Fruit fly (Drosophila melanogaster) whole organism, embryonic: ENCODE results near the gene CG32073.

Source experiments
- CG10979 ChIP-seq: fragments of 200-800 bp; sonication (Bioruptor generic); optimal IDR thresholded peaks from 2 replicates; lab custom pipeline; 2018; ENCODE audit warnings: missing biosample characterization, mild to moderate bottlenecking, missing genetic modification characterization, moderate library complexity
- CG12769 ChIP-seq: fragments of 200-800 bp; sonication (Bioruptor generic); optimal IDR thresholded peaks from 2 replicates; lab custom pipeline; 2019; ENCODE audit warnings: missing biosample characterization, mild to moderate bottlenecking, missing genetic modification characterization, moderate library complexity
- CG12942 ChIP-seq: fragments of 200-800 bp; sonication (Bioruptor generic); optimal IDR thresholded peaks from 3 replicates; lab custom pipeline; 2016; ENCODE audit warnings: missing biosample characterization, missing genetic modification characterization
- CG14667 ChIP-seq: fragments of 200-800 bp; sonication (Bioruptor generic); IDR thresholded peaks from 2 replicates; pipeline ENCODE4 v1.3.6; 2022; ENCODE audit warnings: missing biosample characterization, missing genetic modification characterization
- CG1603 ChIP-seq: fragments of 200-800 bp; sonication (Bioruptor generic); optimal IDR thresholded peaks from 2 replicates; lab custom pipeline; 2019; ENCODE audit warnings: missing biosample characterization, mild to moderate bottlenecking, missing genetic modification characterization, moderate library complexity
- CG16815 ChIP-seq: fragments of 200-800 bp; sonication (Bioruptor generic); optimal IDR thresholded peaks from 3 replicates; lab custom pipeline; 2017; ENCODE audit warnings: missing biosample characterization, mild to moderate bottlenecking, missing genetic modification characterization
- CG16863 ChIP-seq: fragments of 200-800 bp; sonication (Bioruptor generic); optimal IDR thresholded peaks from 3 replicates; lab custom pipeline; 2016; ENCODE audit warnings: missing biosample characterization, missing genetic modification characterization
- CG17802 ChIP-seq: fragments of 200-800 bp; sonication (Bioruptor generic); optimal IDR thresholded peaks from 2 replicates; lab custom pipeline; 2018; ENCODE audit warnings: missing biosample characterization, mild to moderate bottlenecking, missing genetic modification characterization, moderate library complexity
- CG17829 ChIP-seq: fragments of 200-800 bp; optimal IDR thresholded peaks from 2 replicates; lab custom pipeline; 2019; ENCODE audit warnings: missing biosample characterization, mild to moderate bottlenecking, missing genetic modification characterization, moderate library complexity
- CG2678 ChIP-seq: fragments of 200-800 bp; sonication (Bioruptor generic); optimal IDR thresholded peaks from 3 replicates; lab custom pipeline; 2019; ENCODE audit warnings: missing biosample characterization, mild to moderate bottlenecking, missing genetic modification characterization, moderate library complexity
- CG31441 ChIP-seq: fragments of 200-800 bp; sonication (Bioruptor generic); IDR thresholded peaks from 2 replicates; pipeline ENCODE4 v1.3.6; 2022; ENCODE audit warnings: missing biosample characterization, missing genetic modification characterization
- CG3281 ChIP-seq: fragments of 200-800 bp; sonication (Bioruptor generic); optimal IDR thresholded peaks from 3 replicates; lab custom pipeline; 2017; ENCODE audit warnings: missing biosample characterization, mild to moderate bottlenecking, missing genetic modification characterization
- CG4282 ChIP-seq: fragments of 200-800 bp; sonication (Bioruptor generic); optimal IDR thresholded peaks from 2 replicates; lab custom pipeline; 2016; ENCODE audit warnings: missing biosample characterization, missing genetic modification characterization
- CG4730 ChIP-seq: fragments of 200-800 bp; sonication (Bioruptor generic); IDR thresholded peaks from 2 replicates; pipeline ENCODE4 v1.3.6; 2022; ENCODE audit warnings: missing biosample characterization, missing genetic modification characterization
- CG5245 ChIP-seq: fragments of 200-800 bp; sonication (Bioruptor generic); optimal IDR thresholded peaks from 3 replicates; lab custom pipeline; 2016; ENCODE audit warnings: missing biosample characterization, missing genetic modification characterization
- CG9437 ChIP-seq: fragments of 200-800 bp; sonication (Bioruptor generic); optimal IDR thresholded peaks from 2 replicates; lab custom pipeline; 2018; ENCODE audit warnings: missing biosample characterization, mild to moderate bottlenecking, missing genetic modification characterization
- D19A ChIP-seq: fragments of 200-800 bp; optimal IDR thresholded peaks from 3 replicates; lab custom pipeline; 2019; ENCODE audit warnings: missing biosample characterization, mild to moderate bottlenecking, missing genetic modification characterization, moderate library complexity
- Dip3 ChIP-seq: fragments of 200-800 bp; sonication (Bioruptor generic); optimal IDR thresholded peaks from 3 replicates; lab custom pipeline; 2016; ENCODE audit warnings: missing biosample characterization, missing genetic modification characterization
- Dp ChIP-seq: fragments of 200-800 bp; sonication (Bioruptor generic); optimal IDR thresholded peaks from 2 replicates; lab custom pipeline; 2018; ENCODE audit warnings: missing biosample characterization, mild to moderate bottlenecking, missing genetic modification characterization, moderate library complexity
- Drgx ChIP-seq: fragments of 200-800 bp; sonication (Bioruptor generic); IDR thresholded peaks from 2 replicates; pipeline ENCODE4 v1.3.6; 2022; ENCODE audit warnings: missing biosample characterization, missing genetic modification characterization
- ERR ChIP-seq: fragments of 200-800 bp; sonication (Bioruptor generic); optimal IDR thresholded peaks from 2 replicates; lab custom pipeline; 2016; ENCODE audit warnings: missing biosample characterization, missing genetic modification characterization
- HLH3B ChIP-seq: fragments of 200-800 bp; sonication (Bioruptor generic); IDR thresholded peaks from 2 replicates; pipeline ENCODE4 v1.3.6; 2022; ENCODE audit warnings: missing biosample characterization, missing genetic modification characterization
- Hr51 ChIP-seq, 2 experiments: fragments of 200-800 bp; sonication (Bioruptor generic); optimal IDR thresholded peaks; 2 replicates in 1 of 2; 3 replicates in 1 of 2; lab custom pipeline; 2016 to 2018; ENCODE audit warnings: missing biosample characterization in 2 of 2, missing genetic modification characterization in 2 of 2, mild to moderate bottlenecking in 1 of 2, moderate library complexity in 1 of 2
- Spps ChIP-seq: fragments of 200-800 bp; sonication (Bioruptor generic); optimal IDR thresholded peaks from 2 replicates; lab custom pipeline; 2018; ENCODE audit warnings: missing biosample characterization, mild to moderate bottlenecking, missing genetic modification characterization
- Ssrp ChIP-seq: fragments of 200-800 bp; sonication (Bioruptor generic); optimal IDR thresholded peaks from 2 replicates; lab custom pipeline; 2018; ENCODE audit warnings: missing biosample characterization, mild to moderate bottlenecking, missing genetic modification characterization, moderate library complexity
- Xbp1 ChIP-seq: fragments of 200-800 bp; sonication (Bioruptor generic); optimal IDR thresholded peaks from 3 replicates; lab custom pipeline; 2016; ENCODE audit warnings: missing biosample characterization, mild to moderate bottlenecking, missing genetic modification characterization
- Xrp1 ChIP-seq: fragments of 200-800 bp; sonication (Bioruptor generic); IDR thresholded peaks from 2 replicates; pipeline ENCODE4 v1.3.6; 2022; ENCODE audit warnings: missing biosample characterization, missing genetic modification characterization
- abd-A ChIP-seq: fragments of 200-800 bp; sonication (Bioruptor generic); optimal IDR thresholded peaks from 3 replicates; lab custom pipeline; 2019; ENCODE audit warnings: missing biosample characterization, mild to moderate bottlenecking, missing genetic modification characterization, moderate library complexity
- ap ChIP-seq: fragments of 200-800 bp; sonication (Bioruptor generic); IDR thresholded peaks from 2 replicates; pipeline ENCODE4 v1.3.6; 2022; ENCODE audit warnings: missing biosample characterization, missing genetic modification characterization
- bowl ChIP-seq: fragments of 200-800 bp; sonication (Bioruptor generic); IDR thresholded peaks from 2 replicates; pipeline ENCODE4 v1.3.6; 2022; ENCODE audit warnings: missing biosample characterization, missing genetic modification characterization
- ci ChIP-seq: fragments of 200-800 bp; sonication (Bioruptor generic); IDR thresholded peaks from 3 replicates; pipeline ENCODE4 v1.3.6; 2022; ENCODE audit warnings: missing biosample characterization, missing genetic modification characterization
- dysf ChIP-seq: fragments of 200-800 bp; sonication (Bioruptor generic); IDR thresholded peaks from 3 replicates; pipeline ENCODE4 v1.3.6; 2022; ENCODE audit warnings: missing biosample characterization, missing genetic modification characterization
- ems ChIP-seq: fragments of 200-800 bp; sonication (Bioruptor generic); optimal IDR thresholded peaks from 3 replicates; lab custom pipeline; 2016; ENCODE audit warnings: missing biosample characterization, missing genetic modification characterization
- ewg ChIP-seq: fragments of 200-800 bp; sonication (Bioruptor generic); optimal IDR thresholded peaks from 3 replicates; lab custom pipeline; 2017; ENCODE audit warnings: mild to moderate bottlenecking, missing biosample characterization, missing genetic modification reagents, missing genetic modification characterization
- gsb-n ChIP-seq: fragments of 200-800 bp; sonication (Bioruptor generic); optimal IDR thresholded peaks from 3 replicates; lab custom pipeline; 2018; ENCODE audit warnings: missing biosample characterization, mild to moderate bottlenecking, missing genetic modification characterization
- ham ChIP-seq: fragments of 200-800 bp; sonication (Bioruptor generic); IDR thresholded peaks from 2 replicates; pipeline ENCODE4 v1.3.6; 2022; ENCODE audit warnings: missing biosample characterization, missing genetic modification characterization
- hb ChIP-seq: fragments of 200-800 bp; sonication (Bioruptor generic); IDR thresholded peaks from 3 replicates; pipeline ENCODE4 v1.3.6; 2022; ENCODE audit warnings: missing biosample characterization, missing genetic modification characterization; ENCODE audit not compliant: partially characterized antibody
- hkb ChIP-seq, 2 experiments: fragments of 200-800 bp in 1 of 2; fragments of >200 bp in 1 of 2; sonication (Bioruptor generic) in 1 of 2; IDR thresholded peaks in 1 of 2; optimal IDR thresholded peaks in 1 of 2; 2 replicates each; pipeline versions ENCODE4 v1.3.6 to Lab custom; 2017 to 2022; ENCODE audit warnings: missing biosample characterization in 1 of 2, missing genetic modification characterization in 1 of 2
- lola ChIP-seq, 3 experiments: fragments of >200 bp in 2 of 3; fragments of 200-800 bp in 1 of 3; sonication (Bioruptor generic) in 1 of 3; optimal IDR thresholded peaks; 2 replicates each; lab custom pipeline; 2017 to 2019; ENCODE audit warnings: missing biosample characterization in 3 of 3, missing genetic modification characterization in 3 of 3, mild to moderate bottlenecking in 1 of 3, moderate library complexity in 1 of 3
- nom ChIP-seq: fragments of 200-800 bp; sonication (Bioruptor generic); optimal IDR thresholded peaks from 2 replicates; lab custom pipeline; 2017; ENCODE audit warnings: missing biosample characterization, missing genetic modification characterization, mild to moderate bottlenecking, moderate library complexity, missing genetic modification reagents
- ranshi ChIP-seq: fragments of 200-800 bp; sonication (Bioruptor generic); IDR thresholded peaks from 2 replicates; pipeline ENCODE4 v1.3.6; 2022; ENCODE audit warnings: missing biosample characterization, missing genetic modification characterization
- sc ChIP-seq, 3 experiments: fragments of >200 bp in 2 of 3; fragments of 200-800 bp in 1 of 3; sonication (Bioruptor generic) in 1 of 3; optimal IDR thresholded peaks; 2 replicates in 2 of 3; 3 replicates in 1 of 3; lab custom pipeline; 2017; ENCODE audit warnings: mild to moderate bottlenecking in 1 of 3, missing biosample characterization in 1 of 3, missing genetic modification characterization in 1 of 3, missing genetic modification reagents in 1 of 3
- schlank ChIP-seq: fragments of 200-800 bp; sonication (Bioruptor generic); optimal IDR thresholded peaks from 2 replicates; lab custom pipeline; 2018; ENCODE audit warnings: missing biosample characterization, mild to moderate bottlenecking, missing genetic modification characterization
- slp2 ChIP-seq: fragments of 200-800 bp; sonication (Bioruptor generic); optimal IDR thresholded peaks from 2 replicates; lab custom pipeline; 2016; ENCODE audit warnings: missing biosample characterization, missing genetic modification characterization
- tap ChIP-seq: fragments of 200-800 bp; optimal IDR thresholded peaks from 3 replicates; lab custom pipeline; 2019; ENCODE audit warnings: missing biosample characterization, mild to moderate bottlenecking, missing genetic modification characterization, moderate library complexity
- ttk ChIP-seq: fragments of 200-800 bp; sonication (Bioruptor generic); IDR thresholded peaks from 2 replicates; pipeline ENCODE4 v2.1.2; 2022; ENCODE audit warnings: missing biosample characterization, missing genetic modification characterization
- vvl ChIP-seq: fragments of 200-800 bp; sonication (Bioruptor generic); IDR thresholded peaks from 2 replicates; pipeline ENCODE4 v1.3.6; 2022; ENCODE audit warnings: missing biosample characterization, missing genetic modification characterization

CG32073 gene

dm6 chr3L:11148478-11149251, 41.3 kb upstream of the CG32073 start (continued):
- TF ChIP-seq gsb-n (tag; lab: Kevin White, UChicago) (peak; percentile 53), dysf (GFP tag; lab: Robert Waterston, UW) (peak; percentile 70), Hr51 (GFP tag; optimal IDR thresholded peaks at IDR 0.05; lab: Kevin White, UChicago) (peak in 1 of 2 experiments; percentile 65), vvl (GFP tag; lab: Robert Waterston, UW) (peak; percentile 87), CG31441 (peak; percentile 70), D19A (tag; lab: Kevin White, UChicago) (peak; percentile 58), ci (GFP tag; lab: Robert Waterston, UW) (peak; percentile 78), CG12769 (tag; lab: Kevin White, UChicago) (peak; percentile 48), CG17802 (tag; lab: Kevin White, UChicago) (peak; percentile 17), ranshi (GFP tag; lab: Robert Waterston, UW) (0 out of 2 replicates have a peak, but pooled peaks have one; percentile 35), CG16863 (GFP tag; lab: Kevin White, UChicago) (peak; percentile 23), CG10979 (peak; percentile 81), CG3281 (GFP tag; lab: Kevin White, UChicago) (peak; percentile 29), Spps (tag; lab: Kevin White, UChicago) (peak; percentile 22), hb (GFP tag; lab: Robert Waterston, UW) (no peak), CG9437 (GFP tag; lab: Kevin White, UChicago) (peak; percentile 35), ham (GFP tag; lab: Robert Waterston, UW) (no peak), CG17829 (tag; lab: Kevin White, UChicago) (peak; percentile 51), ems (GFP tag; lab: Kevin White, UChicago) (peak; percentile 3), sc (optimal IDR thresholded peaks at IDR 0.05; lab: Kevin White, UChicago) (no peak), sc (GFP tag; optimal IDR thresholded peaks at IDR 0.05; lab: Kevin White, UChicago) (peak; percentile 41), slp2 (GFP tag; lab: Kevin White, UChicago) (no peak), HLH3B (0 out of 2 replicates have a peak, but pooled peaks have one; percentile 34), CG4282 (no peak), CG14667 (peak; percentile 22; the same call in 1 of the 2 replicates), CG16815 (peak; percentile 8), Ssrp (tag; lab: Kevin White, UChicago) (peak; percentile 58), CG1603 (peak; percentile 39), Dp (GFP tag; lab: Kevin White, UChicago) (no peak), lola (GFP tag; optimal IDR thresholded peaks at IDR 0.05; lab: Kevin White, UChicago) (peak in 1 of 3 experiments; percentile 48), CG12942 (no peak), CG5245 (GFP tag; lab: Kevin White, UChicago) (peak; percentile 18), ERR (GFP tag; lab: Kevin White, UChicago) (no peak), Xbp1 (peak; percentile 37), nom (GFP tag; lab: Kevin White, UChicago) (peak; percentile 71), ttk (GFP tag; lab: Robert Waterston, UW) (0 out of 2 replicates have a peak, but pooled peaks have one; percentile 31), schlank (tag; lab: Kevin White, UChicago) (no peak), hkb (optimal IDR thresholded peaks at IDR 0.05; lab: Kevin White, UChicago) (no peak), hkb (GFP tag; IDR thresholded peaks at IDR 0.05; lab: Robert Waterston, UW) (peak; percentile 57), CG2678 (tag; lab: Kevin White, UChicago) (peak; percentile 65), abd-A (tag; lab: Kevin White, UChicago) (peak; percentile 66), Drgx (GFP tag; lab: Robert Waterston, UW) (peak; percentile 74), CG4730 (GFP tag; lab: Robert Waterston, UW) (no peak), bowl (GFP tag; lab: Robert Waterston, UW) (no peak), Dip3 (no peak), tap (tag; lab: Kevin White, UChicago) (peak; percentile 42), ewg (GFP tag; lab: Kevin White, UChicago) (peak; percentile 5), ap (GFP tag; lab: Robert Waterston, UW) (0 out of 2 replicates have a peak, but pooled peaks have one; percentile 44), Xrp1 (0 out of 2 replicates have a peak, but pooled peaks have one; percentile 49)
